Worm (Caenorhabditis elegans) whole organism, L1 larva: Measurements from ENCODE around the gene Y55B1BL.1.
A peak's percentile ranks its signal among the peaks of the same experiment; 100 is the strongest.

ENCODE experiments used
- C16A3.4 ChIP-seq: fragments of 150-350 bp; optimal IDR thresholded peaks from 2 replicates; lab custom pipeline; 2014; ENCODE audit warnings: missing biosample characterization, missing genetic modification characterization
- aha-1 ChIP-seq: fragments of 150-350 bp; optimal IDR thresholded peaks from 2 replicates; lab custom pipeline; 2014; ENCODE audit warnings: missing biosample characterization, missing genetic modification characterization
- alr-1 ChIP-seq: fragments of 200-800 bp; sonication (Bioruptor generic); optimal IDR thresholded peaks from 2 replicates; lab custom pipeline; 2018; ENCODE audit warnings: borderline replicate concordance, mild to moderate bottlenecking, missing genetic modification characterization, missing compliant biosample characterization
- ama-1 ChIP-seq: fragments of 150-350 bp; optimal IDR thresholded peaks from 2 replicates; lab custom pipeline; 2014
- blmp-1 ChIP-seq: fragments of 150-350 bp; optimal IDR thresholded peaks from 2 replicates; lab custom pipeline; 2014; ENCODE audit warnings: missing biosample characterization, missing genetic modification characterization
- ceh-63 ChIP-seq: fragments of 200-800 bp; sonication (Bioruptor generic); optimal IDR thresholded peaks from 2 replicates; lab custom pipeline; 2018; ENCODE audit warnings: mild to moderate bottlenecking, missing genetic modification characterization, missing compliant biosample characterization
- ceh-82 ChIP-seq, 3 experiments: fragments of 150-350 bp in 1 of 3; sonication (generic microtip) in 2 of 3; optimal IDR thresholded peaks; 2 replicates each; lab custom pipeline; 2014 to 2017; ENCODE audit warnings: missing biosample characterization in 3 of 3, missing genetic modification characterization in 3 of 3
- ceh-88 ChIP-seq: fragments of 200-800 bp; sonication (Bioruptor generic); IDR thresholded peaks from 2 replicates; pipeline ENCODE4 v1.3.6; 2022; ENCODE audit warnings: missing genetic modification characterization, missing compliant biosample characterization
- ceh-90 ChIP-seq: sonication (generic microtip); optimal IDR thresholded peaks from 2 replicates; lab custom pipeline; 2016; ENCODE audit warnings: missing genetic modification characterization, missing compliant biosample characterization
- dpl-1 ChIP-seq, 3 experiments: fragments of 150-350 bp in 2 of 3; sonication (generic microtip) in 1 of 3; optimal IDR thresholded peaks; 2 replicates each; lab custom pipeline; 2014 to 2017; ENCODE audit warnings: missing biosample characterization in 3 of 3, missing genetic modification characterization in 3 of 3, missing genetic modification reagents in 3 of 3
- efl-1 ChIP-seq, 4 experiments: fragments of 150-350 bp; optimal IDR thresholded peaks in 3 of 4; peaks in 1 of 4; 1 replicate in 1 of 4; 2 replicates in 3 of 4; lab custom pipeline; 2014; ENCODE audit warnings: missing biosample characterization in 2 of 4, missing genetic modification characterization in 2 of 4, missing genetic modification reagents in 2 of 4
- efl-3 ChIP-seq: fragments of 200-800 bp; sonication (Bioruptor generic); optimal IDR thresholded peaks from 2 replicates; lab custom pipeline; 2018; ENCODE audit warnings: mild to moderate bottlenecking, missing genetic modification characterization, missing compliant biosample characterization
- egl-13 ChIP-seq: sonication (generic microtip); optimal IDR thresholded peaks from 2 replicates; lab custom pipeline; 2016; ENCODE audit warnings: missing genotype, missing genetic modification reagents, missing genetic modification characterization, missing compliant biosample characterization
- elt-2 ChIP-seq: sonication (generic microtip); optimal IDR thresholded peaks from 2 replicates; lab custom pipeline; 2016; ENCODE audit warnings: missing genetic modification characterization, mild to moderate bottlenecking, inconsistent platforms, missing compliant biosample characterization, missing genetic modification reagents
- elt-3 ChIP-seq, 6 experiments: fragments of 150-350 bp in 1 of 6; sonication (generic microtip); optimal IDR thresholded peaks; 2 replicates each; lab custom pipeline; 2017 to 2018; ENCODE audit warnings: missing biosample characterization in 6 of 6, missing genetic modification characterization in 6 of 6, inconsistent platforms in 1 of 6
- fkh-8 ChIP-seq: sonication (generic microtip); optimal IDR thresholded peaks from 2 replicates; lab custom pipeline; 2016; ENCODE audit warnings: mild to moderate bottlenecking, missing genetic modification characterization, missing compliant biosample characterization
- hlh-4 ChIP-seq: sonication (generic microtip); optimal IDR thresholded peaks from 2 replicates; lab custom pipeline; 2016; ENCODE audit warnings: mild to moderate bottlenecking, missing genetic modification characterization, missing compliant biosample characterization
- hpl-2 ChIP-seq: fragments of 150-350 bp; optimal IDR thresholded peaks from 2 replicates; lab custom pipeline; 2014; ENCODE audit warnings: missing biosample characterization, missing genetic modification reagents, missing genetic modification characterization
- irx-1 ChIP-seq: sonication (generic microtip); optimal IDR thresholded peaks from 2 replicates; lab custom pipeline; 2016; ENCODE audit warnings: missing genetic modification characterization, missing compliant biosample characterization
- isw-1 ChIP-seq: fragments of 200-800 bp; sonication (Bioruptor generic); IDR thresholded peaks from 2 replicates; pipeline ENCODE4 v1.3.6; 2022; ENCODE audit warnings: missing genetic modification characterization, missing compliant biosample characterization
- jun-1 ChIP-seq: fragments of 150-350 bp; optimal IDR thresholded peaks from 2 replicates; lab custom pipeline; 2014; ENCODE audit warnings: missing biosample characterization, missing genetic modification reagents, missing genetic modification characterization
- lin-35 ChIP-seq, 2 experiments: fragments of 150-350 bp; optimal IDR thresholded peaks; 2 replicates each; lab custom pipeline; 2014; ENCODE audit warnings: missing biosample characterization in 2 of 2, missing genetic modification characterization in 2 of 2, missing genetic modification reagents in 2 of 2
- lsy-2 ChIP-seq, 2 experiments: fragments of 150-350 bp; optimal IDR thresholded peaks; 2 replicates each; lab custom pipeline; 2014; ENCODE audit warnings: missing biosample characterization in 2 of 2, missing genetic modification characterization in 2 of 2
- mab-9 ChIP-seq: fragments of 200-800 bp; sonication (Bioruptor generic); IDR thresholded peaks from 2 replicates; pipeline ENCODE4 v1.3.6; 2022; ENCODE audit warnings: missing genetic modification reagents, missing genetic modification characterization, missing compliant biosample characterization
- mdl-1 ChIP-seq, 2 experiments: fragments of 150-350 bp; optimal IDR thresholded peaks; 2 replicates each; lab custom pipeline; 2014 to 2017; ENCODE audit warnings: missing biosample characterization in 2 of 2, missing genetic modification characterization in 2 of 2, inconsistent platforms in 1 of 2
- mef-2 ChIP-seq: fragments of 150-350 bp; optimal IDR thresholded peaks from 2 replicates; lab custom pipeline; 2014; ENCODE audit warnings: missing biosample characterization, missing genetic modification characterization
- mep-1 ChIP-seq: fragments of 150-350 bp; optimal IDR thresholded peaks from 2 replicates; lab custom pipeline; 2014; ENCODE audit warnings: missing biosample characterization, missing genetic modification characterization
- nhr-11 ChIP-seq: fragments of 150-350 bp; optimal IDR thresholded peaks from 2 replicates; lab custom pipeline; 2014; ENCODE audit warnings: missing biosample characterization, missing genetic modification characterization
- nhr-12 ChIP-seq: sonication (generic microtip); optimal IDR thresholded peaks from 2 replicates; lab custom pipeline; 2017; ENCODE audit warnings: missing biosample characterization, missing genetic modification characterization
- nhr-19 ChIP-seq: fragments of 200-800 bp; sonication (Bioruptor generic); conservative IDR thresholded peaks from 2 replicates; pipeline ENCODE4 v1.3.6; 2022; ENCODE audit warnings: missing genetic modification characterization, missing compliant biosample characterization
- nhr-237 ChIP-seq: fragments of 150-350 bp; optimal IDR thresholded peaks from 2 replicates; lab custom pipeline; 2014; ENCODE audit warnings: missing biosample characterization, missing genetic modification characterization
- nhr-47 ChIP-seq: sonication (generic microtip); optimal IDR thresholded peaks from 2 replicates; lab custom pipeline; 2016; ENCODE audit warnings: mild to moderate bottlenecking, missing genetic modification characterization, moderate library complexity, missing compliant biosample characterization
- nhr-71 ChIP-seq: sonication (generic microtip); optimal IDR thresholded peaks from 2 replicates; lab custom pipeline; 2016; ENCODE audit warnings: mild to moderate bottlenecking, missing genetic modification characterization, moderate library complexity, missing compliant biosample characterization
- nhr-77 ChIP-seq: fragments of 150-350 bp; optimal IDR thresholded peaks from 2 replicates; lab custom pipeline; 2014; ENCODE audit warnings: missing biosample characterization, missing genetic modification characterization
- nhr-85 ChIP-seq: sonication (generic microtip); peaks from one replicate; lab custom pipeline; 2016; ENCODE audit warnings: missing genetic modification characterization, inconsistent platforms, missing compliant biosample characterization
- pqm-1 ChIP-seq: sonication (generic microtip); optimal IDR thresholded peaks from 3 replicates; lab custom pipeline; 2017; ENCODE audit warnings: missing biosample characterization, missing genetic modification characterization
- skn-1 ChIP-seq: fragments of 150-350 bp; optimal IDR thresholded peaks from 2 replicates; lab custom pipeline; 2014; ENCODE audit warnings: missing biosample characterization, missing genetic modification characterization
- snu-23 ChIP-seq: sonication (generic microtip); optimal IDR thresholded peaks from 2 replicates; lab custom pipeline; 2016; ENCODE audit warnings: missing genetic modification characterization, missing compliant biosample characterization
- sox-4 ChIP-seq: sonication (generic microtip); optimal IDR thresholded peaks from 2 replicates; lab custom pipeline; 2016; ENCODE audit warnings: missing genetic modification characterization, missing compliant biosample characterization
- tbx-2 ChIP-seq: sonication (generic microtip); optimal IDR thresholded peaks from 2 replicates; lab custom pipeline; 2016; ENCODE audit warnings: missing genetic modification characterization, missing compliant biosample characterization
- tlp-1 ChIP-seq: fragments of 150-350 bp; optimal IDR thresholded peaks from 2 replicates; lab custom pipeline; 2014; ENCODE audit warnings: missing biosample characterization, missing genetic modification characterization
- unc-30 ChIP-seq: sonication (generic microtip); optimal IDR thresholded peaks from 2 replicates; lab custom pipeline; 2017; ENCODE audit warnings: missing biosample characterization, missing genetic modification characterization
- unc-62 ChIP-seq: fragments of 150-350 bp; optimal IDR thresholded peaks from 2 replicates; lab custom pipeline; 2014; ENCODE audit warnings: missing biosample characterization, missing genetic modification reagents, missing genetic modification characterization
- unc-86 ChIP-seq: sonication (generic microtip); optimal IDR thresholded peaks from 2 replicates; lab custom pipeline; 2016; ENCODE audit warnings: missing genetic modification characterization, missing compliant biosample characterization
- unc-98 ChIP-seq: fragments of 200-800 bp; sonication (Bioruptor generic); IDR thresholded peaks from 2 replicates; pipeline ENCODE4 v1.3.6; 2022; ENCODE audit warnings: missing genetic modification characterization, missing compliant biosample characterization
- vab-15 ChIP-seq: sonication (generic microtip); optimal IDR thresholded peaks from 2 replicates; lab custom pipeline; 2017; ENCODE audit warnings: missing genotype, mild to moderate bottlenecking, missing genetic modification characterization, missing compliant biosample characterization
- ztf-11 ChIP-seq, 2 experiments: sonication (generic microtip); optimal IDR thresholded peaks; 2 replicates each; lab custom pipeline; 2016 to 2017; ENCODE audit warnings: missing genetic modification characterization in 2 of 2, missing biosample characterization in 1 of 2, missing compliant biosample characterization in 1 of 2

Y55B1BL.1 gene

DNA sequence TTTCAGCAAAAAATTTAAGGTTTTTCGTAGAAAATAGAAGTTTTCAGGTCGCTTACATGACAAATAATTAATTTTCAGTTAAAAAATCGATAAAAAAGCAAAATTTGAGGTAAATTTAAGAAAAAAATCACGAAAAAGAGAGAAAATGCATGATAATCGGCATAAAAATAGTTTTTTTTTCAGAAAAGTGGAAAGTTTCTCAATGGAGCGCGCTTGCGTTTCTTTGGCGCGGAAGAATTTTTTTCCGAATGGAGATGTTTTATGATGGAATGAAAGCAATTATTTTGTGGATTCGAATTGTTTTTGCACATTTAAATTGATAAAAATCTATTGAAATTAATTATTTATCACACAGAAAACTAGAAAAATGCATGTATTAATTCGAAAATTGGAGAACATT is 21.7 kb downstream of the Y55B1BL.1 start:
- TF ChIP-seq lin-35 (GFP tag; optimal IDR thresholded peaks at IDR 0.05; lab: Kevin White, UChicago) (peak in 1 of 2 experiments; percentile 32), dpl-1 (GFP tag; optimal IDR thresholded peaks at IDR 0.05; lab: Kevin White, UChicago) (peak in 2 of 3 experiments; percentile 32 to 59), ceh-88 (GFP tag; lab: Robert Waterston, UW) (no peak), efl-1 (optimal IDR thresholded peaks at IDR 0.05; lab: Kevin White, UChicago) (peak; percentile 12 to 31), efl-1 (GFP tag; optimal IDR thresholded peaks at IDR 0.05 in 1 of 2; lab: Kevin White, UChicago) (peak; percentile 38 to 85), unc-98 (no peak), nhr-237 (tag; lab: Kevin White, UChicago) (no peak), blmp-1 (tag; lab: Kevin White, UChicago) (peak; percentile 78), ceh-90 (no peak), lsy-2 (tag; optimal IDR thresholded peaks at IDR 0.05; lab: Kevin White, UChicago) (peak in 1 of 2 experiments; percentile 50), ztf-11 (tag; optimal IDR thresholded peaks at IDR 0.05; lab: Kevin White, UChicago) (no peak), tbx-2 (tag; lab: Kevin White, UChicago) (no peak), C16A3.4 (tag; lab: Kevin White, UChicago) (peak; percentile 9), nhr-77 (tag; lab: Kevin White, UChicago) (no peak), irx-1 (tag; lab: Kevin White, UChicago) (no peak)
- TF ChIP-seq, all 84 proteins: peak for 6

DNA sequence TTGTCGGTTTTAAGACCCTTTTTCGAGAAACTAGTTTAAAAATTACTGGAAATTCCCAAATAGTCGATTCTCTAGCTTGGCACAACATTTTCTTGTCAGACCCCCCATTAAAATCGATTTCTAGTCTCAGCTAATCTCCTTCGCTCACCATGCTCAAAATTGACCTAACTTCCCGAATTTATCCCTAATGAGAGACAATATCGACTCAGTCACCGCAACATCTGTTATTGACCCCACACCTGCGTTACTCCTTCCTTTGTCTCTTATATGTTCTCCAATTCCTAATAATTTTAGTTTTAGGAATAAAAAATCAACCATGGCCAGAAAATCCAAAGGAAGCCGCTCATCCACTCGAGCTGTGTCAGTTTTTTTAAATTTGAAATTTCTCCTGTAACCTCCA is 26.9 kb downstream of the Y55B1BL.1 start, which contains the start of gene cec-8:
TSS of gene cec-8 (plus strand) at position 301 of the 400 bp plus-strand sequence.
- TF ChIP-seq skn-1 (tag; lab: Kevin White, UChicago) = no peak
- TF ChIP-seq ztf-11 (tag; optimal IDR thresholded peaks at IDR 0.05; lab: Kevin White, UChicago) = no peak
- TF ChIP-seq mep-1 (tag; lab: Kevin White, UChicago) = no peak
- no peak for TF ChIP-seq elt-3 (tag; optimal IDR thresholded peaks at IDR 0.05; lab: Kevin White, UChicago)
- TF ChIP-seq hlh-4 (tag; lab: Kevin White, UChicago) = no peak
- no peak for TF ChIP-seq efl-3
- no peak for TF ChIP-seq nhr-77 (tag; lab: Kevin White, UChicago)
- no peak for TF ChIP-seq efl-1 (optimal IDR thresholded peaks at IDR 0.05; lab: Kevin White, UChicago)
- peak in 1 of 2 experiments; percentile 87 for TF ChIP-seq efl-1 (GFP tag; optimal IDR thresholded peaks at IDR 0.05 in 1 of 2; lab: Kevin White, UChicago)
- TF ChIP-seq mab-9 = no peak

DNA sequence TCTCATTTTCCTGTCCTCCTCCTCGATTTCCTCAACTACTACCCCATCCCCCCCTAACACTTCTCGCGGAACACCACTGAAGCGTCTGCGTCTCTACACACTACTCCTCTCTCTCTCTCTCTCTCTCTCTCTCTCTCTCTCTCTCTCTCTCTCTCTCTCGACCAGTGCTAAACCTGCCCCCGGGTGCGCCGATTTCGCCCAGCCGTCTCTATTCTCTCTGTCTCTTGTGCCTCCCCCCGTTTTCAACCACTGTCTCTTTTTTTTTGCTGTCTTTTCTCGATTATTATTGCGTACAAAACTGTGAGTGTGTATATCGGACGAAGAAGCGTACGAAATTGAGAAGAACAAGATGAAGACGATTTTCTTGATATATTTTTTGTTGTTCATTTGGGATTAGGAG is 30.8 kb downstream of the Y55B1BL.1 start:
- TF ChIP-seq vab-15 (tag; lab: Kevin White, UChicago) (no peak), ztf-11 (tag; optimal IDR thresholded peaks at IDR 0.05; lab: Kevin White, UChicago) (no peak), jun-1 (peak; percentile 58), ceh-82 (tag; optimal IDR thresholded peaks at IDR 0.05; lab: Kevin White, UChicago) (peak; percentile 38 to 43 (median 40)), unc-62 (GFP tag; lab: Kevin White, UChicago) (no peak), nhr-71 (tag; lab: Kevin White, UChicago) (peak; percentile 62), snu-23 (GFP tag; lab: Kevin White, UChicago) (peak; percentile 62), ama-1 (lab: Kevin White, UChicago) (no peak), tlp-1 (tag; lab: Kevin White, UChicago) (no peak), mep-1 (tag; lab: Kevin White, UChicago) (peak; percentile 17), lsy-2 (tag; optimal IDR thresholded peaks at IDR 0.05; lab: Kevin White, UChicago) (peak; percentile 43 to 58), nhr-47 (tag; lab: Kevin White, UChicago) (peak; percentile 54), ceh-63 (GFP tag; lab: Kevin White, UChicago) (no peak), nhr-85 (peak; percentile 92), tbx-2 (tag; lab: Kevin White, UChicago) (peak; percentile 7), nhr-19 (GFP tag; lab: Robert Waterston, UW) (peak; percentile 32), nhr-237 (tag; lab: Kevin White, UChicago) (no peak), fkh-8 (tag; lab: Kevin White, UChicago) (no peak), unc-30 (tag; lab: Kevin White, UChicago) (no peak), egl-13 (tag; lab: Kevin White, UChicago) (no peak), isw-1 (peak; percentile 18; the same call in 1 of the 2 replicates), hpl-2 (GFP tag; lab: Kevin White, UChicago) (no peak), mdl-1 (tag; optimal IDR thresholded peaks at IDR 0.05; lab: Kevin White, UChicago) (peak in 1 of 2 experiments; percentile 16), elt-2 (tag; lab: Kevin White, UChicago) (no peak), nhr-11 (tag; lab: Kevin White, UChicago) (no peak), aha-1 (tag; lab: Kevin White, UChicago) (no peak), nhr-12 (no peak), efl-1 (optimal IDR thresholded peaks at IDR 0.05; lab: Kevin White, UChicago) (peak; percentile 61 to 78), efl-1 (GFP tag; optimal IDR thresholded peaks at IDR 0.05 in 1 of 2; lab: Kevin White, UChicago) (peak; percentile 42 to 93), alr-1 (tag; lab: Kevin White, UChicago) (no peak), mef-2 (no peak), pqm-1 (no peak), irx-1 (tag; lab: Kevin White, UChicago) (no peak), unc-86 (tag; lab: Kevin White, UChicago) (no peak), sox-4 (tag; lab: Kevin White, UChicago) (no peak), ceh-88 (GFP tag; lab: Robert Waterston, UW) (no peak)
